Fruit fly (Drosophila melanogaster) whole organism, prepupa: Measurements from ENCODE around the gene Hayan.

Experiments used
- Blimp-1 ChIP-seq: fragments of 200-800 bp; sonication (Bioruptor generic); optimal IDR thresholded peaks from 3 replicates; lab custom pipeline; 2017; ENCODE audit warnings: missing biosample characterization, missing genetic modification characterization, mild to moderate bottlenecking, moderate library complexity, missing genetic modification reagents
- CG10631 ChIP-seq: fragments of 200-800 bp; sonication (Bioruptor generic); optimal IDR thresholded peaks from 2 replicates; lab custom pipeline; 2016; ENCODE audit warnings: missing biosample characterization, missing genetic modification characterization
- CG10669 ChIP-seq: fragments of 200-800 bp; sonication (Bioruptor generic); optimal IDR thresholded peaks from 3 replicates; lab custom pipeline; 2018; ENCODE audit warnings: missing biosample characterization, mild to moderate bottlenecking, missing genetic modification characterization, moderate library complexity
- CG11762 ChIP-seq: fragments of 200-800 bp; sonication (Bioruptor generic); optimal IDR thresholded peaks from 3 replicates; lab custom pipeline; 2016; ENCODE audit warnings: missing biosample characterization, missing genetic modification characterization; ENCODE audit not compliant: insufficient read depth
- CG11902 ChIP-seq: fragments of 200-800 bp; sonication (Bioruptor generic); optimal IDR thresholded peaks from 3 replicates; lab custom pipeline; 2016; ENCODE audit warnings: missing biosample characterization, missing genetic modification characterization
- CG15336 ChIP-seq: fragments of 200-800 bp; sonication (Bioruptor generic); IDR thresholded peaks from 2 replicates; pipeline ENCODE4 v1.3.6; 2022; ENCODE audit warnings: missing biosample characterization, missing genetic modification characterization
- CG16779 ChIP-seq: fragments of 200-800 bp; sonication (Bioruptor generic); optimal IDR thresholded peaks from 3 replicates; lab custom pipeline; 2017; ENCODE audit warnings: missing biosample characterization, mild to moderate bottlenecking, missing genetic modification characterization
- CG31627 ChIP-seq: fragments of 200-800 bp; sonication (Bioruptor generic); optimal IDR thresholded peaks from 3 replicates; lab custom pipeline; 2016; ENCODE audit warnings: missing biosample characterization, missing genetic modification characterization
- CG34406 ChIP-seq: fragments of 200-800 bp; sonication (Bioruptor generic); optimal IDR thresholded peaks from 3 replicates; lab custom pipeline; 2016; ENCODE audit warnings: missing biosample characterization, missing genetic modification characterization
- CG6276 ChIP-seq: fragments of 200-800 bp; sonication (Bioruptor generic); optimal IDR thresholded peaks from 2 replicates; lab custom pipeline; 2017; ENCODE audit warnings: missing biosample characterization, mild to moderate bottlenecking, missing genetic modification characterization
- CG6792 ChIP-seq: fragments of 200-800 bp; sonication (Bioruptor generic); optimal IDR thresholded peaks from 3 replicates; lab custom pipeline; 2016; ENCODE audit warnings: missing biosample characterization, missing genetic modification characterization
- CG6808 ChIP-seq: fragments of 200-800 bp; sonication (Bioruptor generic); optimal IDR thresholded peaks from 3 replicates; lab custom pipeline; 2017; ENCODE audit warnings: missing biosample characterization, missing genetic modification characterization, mild to moderate bottlenecking, moderate library complexity, missing genetic modification reagents
- CG6854 ChIP-seq: fragments of 200-800 bp; sonication (Bioruptor generic); optimal IDR thresholded peaks from 2 replicates; lab custom pipeline; 2017; ENCODE audit warnings: missing biosample characterization, mild to moderate bottlenecking, missing genetic modification characterization
- CG7368 ChIP-seq: fragments of 200-800 bp; sonication (Bioruptor generic); optimal IDR thresholded peaks from 3 replicates; lab custom pipeline; 2016; ENCODE audit warnings: missing biosample characterization, missing genetic modification characterization
- CG8319 ChIP-seq: fragments of 200-800 bp; sonication (Bioruptor generic); optimal IDR thresholded peaks from 3 replicates; lab custom pipeline; 2016; ENCODE audit warnings: missing biosample characterization, missing genetic modification characterization
- CG8632 ChIP-seq: fragments of 200-800 bp; sonication (Bioruptor generic); optimal IDR thresholded peaks from 3 replicates; lab custom pipeline; 2016; ENCODE audit warnings: missing biosample characterization, missing genetic modification characterization
- CG9139 ChIP-seq: fragments of 200-800 bp; sonication (Bioruptor generic); optimal IDR thresholded peaks from 3 replicates; lab custom pipeline; 2017; ENCODE audit warnings: missing biosample characterization, mild to moderate bottlenecking, missing genetic modification characterization
- Eip75B ChIP-seq: fragments of 200-800 bp; sonication (Bioruptor generic); optimal IDR thresholded peaks from 3 replicates; lab custom pipeline; 2016; ENCODE audit warnings: missing biosample characterization, missing genetic modification characterization
- Eip78C ChIP-seq: fragments of 200-800 bp; sonication (Bioruptor generic); peaks from one replicate; lab custom pipeline; 2016; ENCODE audit warnings: missing biosample characterization, missing genetic modification characterization
- Eip93F ChIP-seq: fragments of 200-800 bp; sonication (Bioruptor generic); optimal IDR thresholded peaks from 2 replicates; lab custom pipeline; 2016; ENCODE audit warnings: missing biosample characterization, mild to moderate bottlenecking, missing genetic modification characterization
- Ets21C ChIP-seq: fragments of 200-800 bp; sonication (Bioruptor generic); optimal IDR thresholded peaks from 3 replicates; lab custom pipeline; 2016; ENCODE audit warnings: missing biosample characterization, missing genetic modification characterization
- Ets96B ChIP-seq: fragments of 200-800 bp; optimal IDR thresholded peaks from 2 replicates; lab custom pipeline; 2019; ENCODE audit warnings: missing biosample characterization, mild to moderate bottlenecking, missing genetic modification characterization, moderate library complexity
- Gug ChIP-seq: fragments of 200-800 bp; sonication (Bioruptor generic); IDR thresholded peaks from 2 replicates; pipeline ENCODE4 v1.3.6; 2022; ENCODE audit warnings: missing biosample characterization, missing genetic modification characterization
- Met ChIP-seq: fragments of 200-800 bp; sonication (Bioruptor generic); optimal IDR thresholded peaks from 3 replicates; lab custom pipeline; 2016; ENCODE audit warnings: missing biosample characterization, missing genetic modification characterization
- OdsH ChIP-seq: fragments of 200-800 bp; sonication (Bioruptor generic); optimal IDR thresholded peaks from 3 replicates; lab custom pipeline; 2016; ENCODE audit warnings: missing biosample characterization, missing genetic modification characterization
- Smox ChIP-seq: fragments of 200-800 bp; sonication (Bioruptor generic); optimal IDR thresholded peaks from 3 replicates; lab custom pipeline; 2016; ENCODE audit warnings: missing biosample characterization, missing genetic modification characterization
- Sox102F ChIP-seq: fragments of 200-800 bp; sonication (Bioruptor generic); optimal IDR thresholded peaks from 2 replicates; lab custom pipeline; 2016; ENCODE audit warnings: missing biosample characterization, mild to moderate bottlenecking, missing genetic modification characterization
- Sox14 ChIP-seq: fragments of 200-800 bp; sonication (Bioruptor generic); optimal IDR thresholded peaks from 3 replicates; lab custom pipeline; 2016; ENCODE audit warnings: missing biosample characterization, missing genetic modification characterization
- Sox15 ChIP-seq: fragments of 200-800 bp; sonication (Bioruptor generic); optimal IDR thresholded peaks from 3 replicates; lab custom pipeline; 2016; ENCODE audit warnings: missing biosample characterization, missing genetic modification characterization
- achi ChIP-seq: fragments of 200-800 bp; sonication (Bioruptor generic); optimal IDR thresholded peaks from 3 replicates; lab custom pipeline; 2016; ENCODE audit warnings: missing biosample characterization, missing genetic modification characterization
- cyc ChIP-seq: fragments of 200-800 bp; sonication (Bioruptor generic); optimal IDR thresholded peaks from 3 replicates; lab custom pipeline; 2016; ENCODE audit warnings: missing biosample characterization, missing genetic modification characterization
- dsx ChIP-seq: fragments of 200-800 bp; optimal IDR thresholded peaks from 3 replicates; lab custom pipeline; 2019; ENCODE audit warnings: missing biosample characterization, mild to moderate bottlenecking, missing genetic modification characterization, moderate library complexity; ENCODE audit not compliant: poor library complexity, severe bottlenecking
- eg ChIP-seq: fragments of 200-800 bp; sonication (Bioruptor generic); IDR thresholded peaks from 3 replicates; pipeline ENCODE4 v1.3.6; 2022; ENCODE audit warnings: missing biosample characterization, missing genetic modification characterization
- fd85E ChIP-seq: fragments of 200-800 bp; sonication (Bioruptor generic); optimal IDR thresholded peaks from 3 replicates; lab custom pipeline; 2016; ENCODE audit warnings: missing biosample characterization, missing genetic modification characterization
- lz ChIP-seq: fragments of 200-800 bp; sonication (Bioruptor generic); optimal IDR thresholded peaks from 3 replicates; lab custom pipeline; 2016; ENCODE audit warnings: missing biosample characterization, missing genetic modification characterization
- net ChIP-seq: fragments of 200-800 bp; sonication (Bioruptor generic); optimal IDR thresholded peaks from 3 replicates; lab custom pipeline; 2016; ENCODE audit warnings: missing biosample characterization, missing genetic modification characterization
- pdm3 ChIP-seq: fragments of 200-800 bp; sonication (Bioruptor generic); optimal IDR thresholded peaks from 3 replicates; lab custom pipeline; 2016; ENCODE audit warnings: missing biosample characterization, missing genetic modification characterization
- salr ChIP-seq, 2 experiments: fragments of 200-800 bp; sonication (Bioruptor generic); optimal IDR thresholded peaks; 3 replicates each; lab custom pipeline; 2016 to 2018; ENCODE audit warnings: missing biosample characterization in 2 of 2, missing genetic modification characterization in 2 of 2, mild to moderate bottlenecking in 1 of 2
- spab ChIP-seq: fragments of 200-800 bp; sonication (Bioruptor generic); optimal IDR thresholded peaks from 2 replicates; lab custom pipeline; 2017; ENCODE audit warnings: missing biosample characterization, mild to moderate bottlenecking, missing genetic modification characterization, missing genetic modification reagents
- ss ChIP-seq, 2 experiments: fragments of 200-800 bp; sonication (Bioruptor generic); optimal IDR thresholded peaks; 2 replicates in 1 of 2; 3 replicates in 1 of 2; lab custom pipeline; 2017 to 2018; ENCODE audit warnings: mild to moderate bottlenecking in 2 of 2, missing biosample characterization in 2 of 2, missing genetic modification characterization in 2 of 2, moderate library complexity in 1 of 2
- svp ChIP-seq: fragments of 200-800 bp; sonication (Bioruptor generic); peaks from one replicate; lab custom pipeline; 2016; ENCODE audit warnings: missing biosample characterization, missing genetic modification characterization
- topi ChIP-seq: fragments of 200-800 bp; sonication (Bioruptor generic); optimal IDR thresholded peaks from 3 replicates; lab custom pipeline; 2016; ENCODE audit warnings: missing biosample characterization, missing genetic modification characterization
- vri ChIP-seq: fragments of 200-800 bp; sonication (Bioruptor generic); optimal IDR thresholded peaks from 3 replicates; lab custom pipeline; 2016; ENCODE audit warnings: missing biosample characterization, mild to moderate bottlenecking, missing genetic modification characterization

Hayan gene

DNA sequence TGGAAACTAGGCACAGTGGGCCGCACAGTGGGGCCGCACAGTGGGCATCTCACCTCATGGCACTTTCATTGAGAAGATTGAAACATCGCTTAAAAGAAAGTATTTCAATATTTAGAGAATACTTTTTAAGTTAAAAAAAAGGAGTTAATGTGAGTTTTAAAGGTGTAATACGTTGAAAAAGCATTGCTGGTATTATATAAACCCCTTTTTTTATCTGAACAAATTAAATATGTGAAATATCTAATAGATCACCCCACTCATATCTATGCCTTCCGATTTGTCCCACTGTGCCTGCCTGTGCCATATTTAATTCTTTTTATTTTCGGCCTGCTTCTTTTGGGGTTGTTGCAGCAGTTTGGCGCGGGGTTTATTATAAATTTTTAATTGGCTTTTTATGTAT lies 49.7 kb upstream of the Hayan start (continued):
- TF ChIP-seq CG11902 (no peak), CG34406 (GFP tag; lab: Kevin White, UChicago) (peak; percentile 11), Smox (peak; percentile 36), Ets96B (tag; lab: Kevin White, UChicago) (no peak), CG15336 (GFP tag; lab: Robert Waterston, UW) (no peak), Ets21C (GFP tag; lab: Kevin White, UChicago) (no peak), CG10669 (GFP tag; lab: Kevin White, UChicago) (no peak), salr (GFP tag; optimal IDR thresholded peaks at IDR 0.05; lab: Kevin White, UChicago) (no peak), lz (peak; percentile 39), CG10631 (GFP tag; lab: Kevin White, UChicago) (no peak), CG6792 (GFP tag; lab: Kevin White, UChicago) (peak; percentile 10), spab (GFP tag; lab: Kevin White, UChicago) (no peak), cyc (GFP tag; lab: Kevin White, UChicago) (no peak), Eip78C (GFP tag; lab: Kevin White, UChicago) (peak; percentile 84), CG9139 (no peak), svp (GFP tag; lab: Kevin White, UChicago) (peak; percentile 80)

DNA sequence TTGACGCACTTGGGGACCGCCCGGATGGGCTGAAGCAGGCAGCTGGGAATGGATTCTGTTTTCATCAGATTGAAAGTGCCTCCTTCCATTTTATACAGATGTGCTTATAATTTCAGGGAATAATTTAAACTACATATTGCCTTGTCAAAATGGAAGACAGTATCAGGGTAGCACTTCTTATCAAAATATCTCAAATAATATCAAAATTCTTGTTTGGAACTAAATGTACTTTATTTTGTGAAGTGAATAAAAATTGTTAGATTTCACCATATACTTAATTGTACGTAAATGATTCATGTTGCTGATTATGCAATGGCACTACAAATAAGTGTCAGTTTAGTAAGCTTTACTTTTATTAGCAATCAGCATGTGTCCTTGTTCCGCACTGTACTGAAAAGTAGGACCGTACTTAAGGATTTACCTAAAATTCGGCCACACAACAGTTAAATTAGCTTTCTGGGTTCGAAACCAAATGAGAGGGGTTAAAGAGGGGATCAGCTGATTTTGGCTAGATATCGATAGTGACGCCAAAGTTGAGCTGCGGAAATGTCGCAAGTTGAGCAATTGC lies 44.7 kb upstream of the Hayan start, which contains the start of the genes CG15042 and CG15047:
Gene CG15042 (minus strand): TSS at position 101 of the 568 bp plus-strand sequence.
Gene CG15047 (plus strand): TSS at position 518 of the 568 bp plus-strand sequence.
- TF ChIP-seq CG6792 (GFP tag; lab: Kevin White, UChicago) (no peak), Gug (GFP tag; lab: Robert Waterston, UW) (no peak), Smox (no peak), CG16779 (tag; lab: Kevin White, UChicago) (no peak)

DNA sequence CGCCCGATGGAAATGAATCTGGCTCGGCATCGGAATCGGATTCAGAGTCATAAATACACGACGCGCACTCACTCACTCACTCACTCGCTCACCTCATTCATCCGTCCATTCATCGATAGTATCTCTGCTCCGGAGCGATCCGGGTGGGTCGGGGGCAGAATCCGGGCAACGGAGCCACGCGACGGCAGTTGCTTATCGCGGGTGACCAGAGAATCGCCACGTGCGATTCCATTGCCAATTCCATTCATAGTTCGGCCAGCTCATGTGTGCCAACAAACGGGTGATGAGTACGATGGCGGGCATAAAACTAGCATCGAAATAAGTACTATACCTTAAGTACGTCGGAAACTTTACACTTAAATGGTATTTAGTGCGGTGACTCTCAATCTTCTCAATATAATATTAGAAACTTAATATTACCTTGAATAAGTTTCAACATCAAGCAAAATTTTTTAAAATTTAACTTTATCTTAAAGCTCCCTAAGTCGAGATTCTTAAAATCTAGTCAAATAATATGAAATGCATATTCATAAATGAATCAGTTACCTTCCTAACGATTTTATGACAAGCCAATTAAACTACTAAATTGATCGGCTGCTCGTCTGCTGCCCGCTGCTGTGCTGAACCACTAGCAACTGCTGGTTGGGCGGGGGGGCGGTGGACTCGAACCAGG lies 41.2 kb upstream of the Hayan start:
- TF ChIP-seq svp (GFP tag; lab: Kevin White, UChicago) (peak; percentile 77), CG6854 (GFP tag; lab: Kevin White, UChicago) (no peak), Met (peak; percentile 41), CG16779 (tag; lab: Kevin White, UChicago) (peak; percentile 12), Gug (GFP tag; lab: Robert Waterston, UW) (no peak), CG10669 (GFP tag; lab: Kevin White, UChicago) (peak; percentile 50), topi (GFP tag; lab: Kevin White, UChicago) (peak; percentile 31), spab (GFP tag; lab: Kevin White, UChicago) (peak; percentile 58), Sox102F (GFP tag; lab: Kevin White, UChicago) (peak; percentile 25), dsx (GFP tag; lab: Kevin White, UChicago) (peak; percentile 29), CG31627 (peak; percentile 5), eg (GFP tag; lab: Robert Waterston, UW) (no peak), net (GFP tag; lab: Kevin White, UChicago) (peak; percentile 52), CG7368 (GFP tag; lab: Kevin White, UChicago) (no peak), Ets96B (tag; lab: Kevin White, UChicago) (peak; percentile 46), CG11902 (no peak), CG8632 (peak; percentile 21), ss (GFP tag; optimal IDR thresholded peaks at IDR 0.05; lab: Kevin White, UChicago) (peak; percentile 48 to 62), CG9139 (no peak), Sox15 (GFP tag; lab: Kevin White, UChicago) (peak; percentile 14), OdsH (peak; percentile 37), Smox (peak; percentile 9), CG10631 (GFP tag; lab: Kevin White, UChicago) (peak; percentile 38), pdm3 (GFP tag; lab: Kevin White, UChicago) (peak; percentile 47), Sox14 (peak; percentile 27), CG6276 (GFP tag; lab: Kevin White, UChicago) (peak; percentile 49), achi (GFP tag; lab: Kevin White, UChicago) (peak; percentile 33), CG6808 (GFP tag; lab: Kevin White, UChicago) (peak; percentile 58), fd85E (GFP tag; lab: Kevin White, UChicago) (no peak), vri (GFP tag; lab: Kevin White, UChicago) (no peak), CG11762 (GFP tag; lab: Kevin White, UChicago) (no peak), CG8319 (no peak), Eip75B (GFP tag; lab: Kevin White, UChicago) (peak; percentile 51), Ets21C (GFP tag; lab: Kevin White, UChicago) (no peak), Eip93F (GFP tag; lab: Kevin White, UChicago) (no peak), CG34406 (GFP tag; lab: Kevin White, UChicago) (peak; percentile 23), Eip78C (GFP tag; lab: Kevin White, UChicago) (peak; percentile 85), cyc (GFP tag; lab: Kevin White, UChicago) (peak; percentile 4), Blimp-1 (GFP tag; lab: Kevin White, UChicago) (no peak)
